Fruit fly (Drosophila melanogaster): ENCODE data around the gene HP1c.

DNA sequence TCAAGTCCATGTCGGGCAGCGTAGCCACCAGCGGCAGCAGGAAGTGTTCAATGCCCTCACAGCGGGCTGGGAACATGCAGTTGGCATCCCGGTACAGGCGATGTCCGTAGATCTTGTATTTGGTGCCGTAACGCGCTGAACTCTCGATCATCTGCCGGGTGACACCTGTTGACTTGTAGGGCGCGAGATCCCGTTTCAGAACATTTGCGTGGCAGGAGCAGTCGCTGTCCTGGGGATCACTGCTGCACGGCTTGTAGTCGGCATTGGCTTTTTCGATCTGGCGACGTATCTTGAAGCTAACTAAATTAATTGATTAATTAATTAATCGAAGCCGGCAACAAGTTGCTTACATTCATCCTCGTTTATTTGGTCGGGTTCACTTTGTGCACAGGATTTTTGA lies 4.6 kb downstream of the HP1c start:
- no peak for TF ChIP-seq CG8478 (optimal IDR thresholded peaks at IDR 0.05)
- TF ChIP-seq CTCF (optimal IDR thresholded peaks at IDR 0.05): no peak

Measured in S2 (cell line).